Worm (Caenorhabditis elegans): ENCODE measurements around the gene srw-86.
A peak's percentile ranks its signal among the peaks of the same experiment; 100 is the strongest.

Gene srw-86

DNA sequence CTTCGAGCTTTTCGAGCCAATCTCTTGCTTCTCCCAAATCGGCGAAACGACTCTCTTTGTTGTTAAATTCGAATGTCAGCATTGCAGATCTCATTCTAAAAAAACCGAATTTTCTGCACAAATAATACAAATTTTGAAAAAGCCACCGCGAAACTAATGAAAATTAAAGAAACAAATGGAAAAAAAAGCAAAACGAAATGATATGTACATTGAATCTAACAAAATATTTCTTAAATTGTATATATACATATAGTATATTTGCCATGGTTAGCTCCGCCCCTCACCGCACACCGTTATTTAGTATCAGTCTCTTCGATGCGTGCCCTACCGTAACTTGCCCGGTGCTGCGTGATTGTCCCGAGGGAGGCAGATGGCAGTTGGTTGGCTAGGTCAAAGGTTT, at the start of gene srw-86:
Gene srw-86 (minus strand): TSS at position 101 of the 400 bp plus-strand sequence.
- TF ChIP-seq fkh-2 (tag; optimal IDR thresholded peaks at IDR 0.05), result no peak
- TF ChIP-seq nhr-12 (tag; optimal IDR thresholded peaks at IDR 0.05), result no peak
- no peak for TF ChIP-seq jun-1 (tag; optimal IDR thresholded peaks at IDR 0.05)
- no peak for TF ChIP-seq nhr-76 (tag; optimal IDR thresholded peaks at IDR 0.05)
- TF ChIP-seq ama-1 (optimal IDR thresholded peaks at IDR 0.05), result no peak
- no peak for TF ChIP-seq tbx-2 (tag; optimal IDR thresholded peaks at IDR 0.05)
- TF ChIP-seq unc-62 (GFP tag; optimal IDR thresholded peaks at IDR 0.05), result no peak
- no peak for TF ChIP-seq nhr-43 (tag; optimal IDR thresholded peaks at IDR 0.05; ENCODE audit: poor library complexity, severe bottlenecking)
- TF ChIP-seq R02D3.7 (tag; optimal IDR thresholded peaks at IDR 0.05), result no peak
- no peak for TF ChIP-seq ceh-82 (tag; optimal IDR thresholded peaks at IDR 0.05)
- TF ChIP-seq ztf-11 (tag; optimal IDR thresholded peaks at IDR 0.05), result no peak
- TF ChIP-seq nhr-25 (tag; optimal IDR thresholded peaks at IDR 0.05), result no peak
- no peak for TF ChIP-seq aly-2 (tag; optimal IDR thresholded peaks at IDR 0.05)
- TF ChIP-seq mdl-1 (tag; optimal IDR thresholded peaks at IDR 0.05), result no peak

DNA sequence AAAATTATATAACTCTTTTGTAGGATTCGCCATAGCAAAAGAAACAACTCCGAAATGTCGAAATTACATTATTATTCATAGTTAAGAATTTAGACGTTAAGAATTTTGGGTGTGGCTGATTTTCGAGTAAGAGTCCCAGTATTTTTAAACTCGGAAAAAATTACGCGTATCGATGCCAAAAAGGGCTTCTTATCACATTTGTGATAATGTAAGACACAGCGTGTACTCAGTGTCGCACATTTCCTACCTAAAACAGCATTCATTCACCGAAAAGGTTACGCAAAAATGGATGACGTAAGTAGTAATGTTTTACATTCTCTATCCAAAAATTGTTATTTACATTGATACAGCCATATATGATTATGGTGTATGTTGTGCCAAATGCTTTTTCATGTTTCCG, 49.0 kb upstream of the srw-86 start, which contains the start of gene M04C3.5:
Gene M04C3.5 (plus strand): TSS at position 190 of the 400 bp plus-strand sequence.
- TF ChIP-seq elt-2 (tag; optimal IDR thresholded peaks at IDR 0.05), result peak; percentile 67
- TF ChIP-seq pha-4 (tag; optimal IDR thresholded peaks at IDR 0.05), result no peak
- TF ChIP-seq pqm-1 (tag; optimal IDR thresholded peaks at IDR 0.05), result peak; percentile 14
- no peak for TF ChIP-seq skn-1 (tag; optimal IDR thresholded peaks at IDR 0.05)

DNA sequence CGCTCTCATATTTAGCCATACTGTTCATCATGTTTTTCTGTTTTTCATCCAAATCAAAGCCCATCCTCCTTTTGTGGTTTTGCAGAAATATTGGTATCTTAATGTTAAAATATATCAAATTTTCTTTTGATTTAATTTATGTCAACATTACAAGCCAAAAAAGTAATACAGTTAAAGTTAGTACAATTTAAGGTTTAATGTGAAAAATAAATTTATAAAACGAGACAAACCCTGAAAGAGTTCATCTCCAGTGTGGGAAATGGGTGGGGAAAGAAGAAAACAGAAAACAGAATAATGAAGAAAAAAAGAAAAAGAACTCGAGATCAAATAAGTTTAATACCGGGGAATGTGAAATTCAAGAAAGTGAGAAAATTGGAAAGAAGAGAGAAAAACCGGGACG, 48.3 kb upstream of the srw-86 start, which contains the start of gene M04C3.2:
Gene M04C3.2 (minus strand): TSS at position 101 of the 400 bp plus-strand sequence.
- TF ChIP-seq fkh-2 (tag; optimal IDR thresholded peaks at IDR 0.05) (no peak), nhr-67 (tag; optimal IDR thresholded peaks at IDR 0.05) (no peak), snpc-4 (tag; optimal IDR thresholded peaks at IDR 0.05) (no peak), ceh-16 (tag; optimal IDR thresholded peaks at IDR 0.05) (no peak), nfya-1 (tag; optimal IDR thresholded peaks at IDR 0.05; ENCODE audit: insufficient read depth) (no peak), nhr-43 (tag; optimal IDR thresholded peaks at IDR 0.05; ENCODE audit: poor library complexity, severe bottlenecking) (no peak), jun-1 (tag; optimal IDR thresholded peaks at IDR 0.05) (no peak), nhr-77 (tag; optimal IDR thresholded peaks at IDR 0.05) (no peak), pqm-1 (tag; optimal IDR thresholded peaks at IDR 0.05) (no peak), unc-39 (tag; optimal IDR thresholded peaks at IDR 0.05) (no peak), ceh-82 (tag; optimal IDR thresholded peaks at IDR 0.05) (no peak), sea-2 (GFP tag; optimal IDR thresholded peaks at IDR 0.05) (no peak), mml-1 (tag; optimal IDR thresholded peaks at IDR 0.05) (no peak), nhr-11 (tag; optimal IDR thresholded peaks at IDR 0.05) (no peak), lsy-12 (tag; optimal IDR thresholded peaks at IDR 0.05) (no peak)

DNA sequence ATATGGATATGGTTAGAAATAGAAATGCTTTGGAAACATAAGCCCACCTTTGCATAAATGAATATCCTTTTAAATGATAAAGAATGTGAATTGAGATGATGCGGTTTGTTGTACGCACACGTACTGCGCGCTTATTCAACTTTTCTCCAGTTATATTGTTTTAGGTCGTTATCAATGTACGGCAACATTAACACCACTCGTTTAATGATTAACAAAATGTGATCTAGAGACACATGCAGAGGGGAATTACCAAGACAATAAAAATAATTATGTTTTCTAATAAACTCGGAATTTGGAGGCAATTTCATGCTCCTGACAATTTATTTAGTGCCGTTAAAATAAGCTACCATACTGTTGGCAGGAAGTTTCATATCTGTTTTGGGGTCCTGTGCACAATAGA, 44.9 kb upstream of the srw-86 start, which contains the start of gene M04C3.1:
Gene M04C3.1 (minus strand): TSS at position 164 of the 400 bp plus-strand sequence.
- no peak for TF ChIP-seq egl-5 (tag; optimal IDR thresholded peaks at IDR 0.05)
- no peak for TF ChIP-seq nhr-23 (tag; optimal IDR thresholded peaks at IDR 0.05)
- peak; percentile 24 for TF ChIP-seq pqm-1 (tag; optimal IDR thresholded peaks at IDR 0.05)
- no peak for TF ChIP-seq nhr-12 (tag; optimal IDR thresholded peaks at IDR 0.05)
- TF ChIP-seq nhr-43 (tag; optimal IDR thresholded peaks at IDR 0.05; ENCODE audit: poor library complexity, severe bottlenecking), result no peak
- no peak for TF ChIP-seq nhr-77 (tag; optimal IDR thresholded peaks at IDR 0.05)
- TF ChIP-seq elt-3 (tag; optimal IDR thresholded peaks at IDR 0.05), result no peak
- peak; percentile 67 for TF ChIP-seq elt-2 (tag; optimal IDR thresholded peaks at IDR 0.05)
- no peak for TF ChIP-seq ztf-11 (tag; optimal IDR thresholded peaks at IDR 0.05)

DNA sequence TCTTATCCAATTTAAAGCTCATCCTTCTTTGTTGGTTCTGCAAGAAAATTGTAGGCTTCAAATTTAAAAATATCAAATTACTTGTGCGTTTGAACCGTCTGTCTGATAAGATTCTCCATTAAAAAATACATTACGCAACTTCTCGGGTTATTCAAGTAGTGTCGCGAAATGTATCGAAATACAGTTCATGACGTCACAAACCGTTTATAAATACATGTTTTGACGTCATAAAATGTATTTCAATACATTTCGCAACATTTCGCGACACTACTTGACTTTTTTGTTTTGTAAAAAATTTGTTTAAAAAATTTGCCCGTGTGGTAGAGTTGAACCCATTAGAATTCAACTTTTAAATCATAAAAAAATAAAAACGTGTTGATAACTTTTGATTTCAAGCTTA, 43.1 kb upstream of the srw-86 start:
- TF ChIP-seq nhr-67 (tag; optimal IDR thresholded peaks at IDR 0.05), result no peak
- peak; percentile 30 for TF ChIP-seq elt-2 (tag; optimal IDR thresholded peaks at IDR 0.05)

DNA sequence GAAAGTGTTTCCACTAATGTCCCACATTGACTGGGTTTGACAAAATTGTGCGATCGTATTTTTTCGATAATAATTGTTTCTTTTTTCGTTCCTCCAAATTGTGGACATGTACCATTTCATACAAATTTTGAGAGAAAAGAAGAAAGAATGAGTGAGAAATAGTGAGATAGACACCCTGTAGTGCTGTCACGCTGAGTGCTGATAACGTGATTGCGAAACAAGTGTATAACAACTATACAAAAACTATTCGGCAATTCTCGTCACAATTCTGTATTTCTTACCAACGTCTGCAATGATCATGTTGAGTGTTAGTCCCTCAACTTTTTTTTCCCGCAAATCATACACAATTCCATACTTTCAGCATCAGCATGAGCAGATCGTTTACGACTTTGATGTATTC, 35.8 kb upstream of the srw-86 start, which contains the start of gene C25F9.14:
Gene C25F9.14 (plus strand): TSS at position 178 of the 400 bp plus-strand sequence.
- TF ChIP-seq nhr-11 (tag; optimal IDR thresholded peaks at IDR 0.05) (no peak), ama-1 (optimal IDR thresholded peaks at IDR 0.05) (no peak), elt-2 (tag; optimal IDR thresholded peaks at IDR 0.05) (peak; percentile 49)

All from whole organism, L3 larva.